Worm (Caenorhabditis elegans): ENCODE measurements around the gene F31D4.2.

F31D4.2 gene

DNA sequence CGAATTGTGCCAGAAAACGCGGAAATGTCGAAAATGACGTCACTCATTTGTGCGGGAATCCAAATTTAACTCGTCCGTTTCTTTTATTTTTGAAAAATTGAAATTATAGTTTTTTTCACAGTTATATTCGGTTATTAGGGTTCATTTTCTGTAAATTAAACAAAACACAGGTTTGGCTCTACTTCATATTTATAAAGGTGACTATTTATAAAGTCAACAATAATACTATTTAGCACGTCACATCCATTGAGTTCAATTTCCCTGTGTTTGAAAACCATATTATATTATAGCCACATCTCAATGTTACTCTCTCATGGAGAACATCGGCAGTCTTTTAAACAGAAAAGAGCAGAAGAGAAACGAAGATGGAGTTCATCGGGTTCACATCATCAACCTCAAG, 17.3 kb upstream of the F31D4.2 start, which contains the start of gene twk-35:
twk-35 (plus strand) TSS at position 301 of the 400 bp plus-strand sequence.
- no peak for TF ChIP-seq nhr-43 (tag; optimal IDR thresholded peaks at IDR 0.05; ENCODE audit: poor library complexity, severe bottlenecking)
- no peak for TF ChIP-seq nhr-77 (tag; optimal IDR thresholded peaks at IDR 0.05)
- TF ChIP-seq snpc-4 (tag; optimal IDR thresholded peaks at IDR 0.05): no peak
- no peak for TF ChIP-seq pqm-1 (tag; optimal IDR thresholded peaks at IDR 0.05)
- TF ChIP-seq fkh-2 (tag; optimal IDR thresholded peaks at IDR 0.05): no peak
- TF ChIP-seq nhr-11 (tag; optimal IDR thresholded peaks at IDR 0.05): no peak
- no peak for TF ChIP-seq mdl-1 (tag; optimal IDR thresholded peaks at IDR 0.05)
- TF ChIP-seq nhr-25 (tag; optimal IDR thresholded peaks at IDR 0.05): no peak
- no peak for TF ChIP-seq nhr-23 (tag; optimal IDR thresholded peaks at IDR 0.05)
- no peak for TF ChIP-seq skn-1 (tag; optimal IDR thresholded peaks at IDR 0.05)
- TF ChIP-seq mml-1 (tag; optimal IDR thresholded peaks at IDR 0.05): no peak
- no peak for TF ChIP-seq elt-3 (tag; optimal IDR thresholded peaks at IDR 0.05)
- no peak for TF ChIP-seq nhr-12 (tag; optimal IDR thresholded peaks at IDR 0.05)
- no peak for TF ChIP-seq fos-1 (tag; optimal IDR thresholded peaks at IDR 0.05)
- TF ChIP-seq lin-15B (tag; optimal IDR thresholded peaks at IDR 0.05): no peak
- no peak for TF ChIP-seq egl-5 (tag; optimal IDR thresholded peaks at IDR 0.05)
- no peak for TF ChIP-seq unc-39 (tag; optimal IDR thresholded peaks at IDR 0.05)
- no peak for TF ChIP-seq fkh-10 (GFP tag; optimal IDR thresholded peaks at IDR 0.05)

DNA sequence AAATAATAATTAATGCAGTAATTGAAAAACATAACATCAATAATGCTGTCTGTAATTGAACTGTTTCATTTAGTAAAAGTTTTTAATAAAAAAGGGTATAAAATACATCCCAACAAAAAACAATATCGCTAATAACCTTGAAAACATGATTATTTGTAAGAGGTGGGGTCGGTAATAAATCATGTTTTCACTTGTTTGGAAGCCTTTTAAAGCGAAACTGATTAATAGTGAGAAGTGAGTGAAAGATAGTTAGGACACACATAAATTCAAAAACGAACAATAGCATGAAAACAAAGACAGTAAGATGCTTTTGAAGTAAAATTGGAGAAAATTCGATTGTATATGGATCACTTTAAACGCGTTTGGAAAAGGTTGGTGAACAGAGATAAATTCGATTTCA, 15.7 kb upstream of the F31D4.2 start, which contains the start of gene try-4:
try-4 (minus strand) TSS at position 74 of the 400 bp plus-strand sequence.
- no peak for TF ChIP-seq elt-1 (tag; optimal IDR thresholded peaks at IDR 0.05)
- no peak for TF ChIP-seq ceh-16 (tag; optimal IDR thresholded peaks at IDR 0.05)
- no peak for TF ChIP-seq elt-2 (tag; optimal IDR thresholded peaks at IDR 0.05)
- TF ChIP-seq nhr-25 (tag; optimal IDR thresholded peaks at IDR 0.05): peak; percentile 55

DNA sequence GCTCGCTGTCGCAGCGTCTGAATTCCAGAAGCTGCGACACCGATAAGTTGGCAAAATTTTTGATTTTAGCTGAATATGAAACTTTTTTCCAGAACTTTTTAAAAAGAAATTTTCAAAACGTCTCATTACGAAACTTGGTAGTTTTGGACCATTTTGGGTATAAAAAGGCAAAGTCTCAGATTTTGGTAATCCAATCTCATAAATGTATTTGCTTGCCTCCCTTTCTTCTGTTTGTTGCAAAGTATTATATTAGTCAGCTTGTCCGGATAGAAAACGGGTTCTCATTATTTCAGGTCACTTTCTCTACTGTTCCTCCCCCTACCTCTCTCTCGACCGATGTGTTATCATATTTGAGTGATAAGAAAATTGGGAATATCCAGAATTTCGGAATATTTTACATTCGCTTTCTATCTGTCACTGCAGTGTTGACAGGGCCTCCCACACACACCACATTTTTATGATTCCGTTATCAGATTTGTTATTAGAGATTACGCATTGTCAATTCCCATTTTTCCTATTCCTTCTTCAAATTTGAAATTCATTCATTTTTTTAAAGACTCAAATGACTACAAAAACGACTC, 8.3 kb upstream of the F31D4.2 start, which contains the start of gene F31D4.5:
F31D4.5 (plus strand) TSS at position 491 of the 581 bp plus-strand sequence.
- no peak for TF ChIP-seq snpc-4 (tag; optimal IDR thresholded peaks at IDR 0.05)
- TF ChIP-seq fos-1 (tag; optimal IDR thresholded peaks at IDR 0.05): no peak
- TF ChIP-seq nhr-77 (tag; optimal IDR thresholded peaks at IDR 0.05): no peak
- peak; percentile 44 for TF ChIP-seq elt-2 (tag; optimal IDR thresholded peaks at IDR 0.05)

DNA sequence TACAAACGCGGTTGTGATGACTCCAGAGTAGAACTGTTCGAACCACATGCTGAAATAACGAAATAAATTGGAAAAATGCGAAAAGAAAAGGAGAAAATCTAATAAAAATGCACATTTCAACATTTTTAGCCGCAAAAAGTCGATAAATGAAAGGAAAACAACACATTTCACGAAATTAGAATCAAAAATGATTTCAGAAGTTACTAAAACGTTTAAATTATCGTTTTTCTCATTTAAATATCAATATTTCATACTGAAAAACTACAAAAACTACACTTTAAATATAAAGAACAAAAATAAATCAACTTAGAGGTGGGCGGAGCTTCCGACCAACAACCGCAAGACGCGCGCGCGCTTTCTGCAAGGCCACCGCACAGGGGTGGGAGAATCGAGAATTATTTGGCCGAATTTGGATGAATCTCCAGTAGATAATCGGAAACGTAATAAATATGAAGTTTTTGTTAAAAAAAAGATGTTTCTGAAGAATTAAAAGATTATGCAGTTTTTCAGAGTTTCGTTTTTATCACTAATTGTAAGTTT, 6.6 kb upstream of the F31D4.2 start, which contains the start of gene ndua-1:
ndua-1 (minus strand) TSS at position 51 of the 540 bp plus-strand sequence.
- TF ChIP-seq lin-39 (tag; optimal IDR thresholded peaks at IDR 0.05) (peak; percentile 13), nfya-1 (tag; optimal IDR thresholded peaks at IDR 0.05; ENCODE audit: insufficient read depth) (peak; percentile 59), skn-1 (tag; optimal IDR thresholded peaks at IDR 0.05) (no peak), hmg-11 (tag; optimal IDR thresholded peaks at IDR 0.05) (peak; percentile 85), snpc-4 (tag; optimal IDR thresholded peaks at IDR 0.05) (peak; percentile 45), nhr-23 (tag; optimal IDR thresholded peaks at IDR 0.05) (peak; percentile 52), elt-1 (tag; optimal IDR thresholded peaks at IDR 0.05) (no peak), nhr-12 (tag; optimal IDR thresholded peaks at IDR 0.05) (no peak), nhr-43 (tag; optimal IDR thresholded peaks at IDR 0.05; ENCODE audit: poor library complexity, severe bottlenecking) (peak; percentile 65)

DNA sequence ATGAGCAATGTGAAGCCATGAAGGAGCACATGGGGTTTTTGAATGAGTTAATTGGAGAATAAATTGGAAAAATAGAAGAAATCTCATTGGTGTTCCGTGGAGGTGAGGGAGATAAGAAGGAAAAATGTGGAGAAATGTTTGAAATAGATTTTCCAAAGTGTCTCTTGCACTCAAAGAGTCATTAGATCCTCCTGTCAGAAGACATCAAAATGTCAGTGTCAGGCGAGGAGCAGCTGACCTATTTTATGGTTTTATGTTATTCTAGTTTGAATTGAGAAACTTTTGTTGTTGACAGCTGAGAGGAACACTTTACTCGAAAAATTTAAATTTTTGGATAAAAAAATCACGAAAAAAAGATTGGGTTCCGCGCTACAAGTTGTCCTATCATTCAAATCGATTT, 5.2 kb upstream of the F31D4.2 start, which contains the start of gene clec-264:
clec-264 (minus strand) TSS at position 122 of the 400 bp plus-strand sequence.
- TF ChIP-seq egl-5 (tag; optimal IDR thresholded peaks at IDR 0.05) (peak; percentile 14), elt-3 (tag; optimal IDR thresholded peaks at IDR 0.05) (no peak)

DNA sequence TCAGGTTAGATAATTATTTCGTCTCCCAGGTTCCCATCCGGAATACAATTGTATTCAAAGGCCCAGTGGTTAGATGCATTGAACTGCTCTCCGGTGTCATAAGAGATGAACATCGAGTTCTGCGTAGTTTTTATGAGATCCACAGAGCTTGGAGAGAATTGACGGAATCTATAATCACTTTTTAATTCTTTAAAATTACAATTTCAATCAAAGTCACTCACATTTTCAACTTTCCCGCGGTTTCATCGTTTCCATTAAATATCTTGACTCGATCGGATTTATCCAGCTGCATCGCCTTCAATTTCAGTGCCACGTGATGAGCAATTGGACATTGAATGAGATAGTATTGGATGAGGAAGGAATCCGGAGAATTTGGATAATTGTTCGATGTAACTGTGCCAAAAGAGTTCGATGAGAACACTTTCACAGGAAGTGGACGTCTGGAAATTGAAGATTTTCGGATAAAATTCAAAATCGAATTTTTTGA, 2.4 kb upstream of the F31D4.2 start:
- peak; percentile 13 for TF ChIP-seq pha-4 (tag; optimal IDR thresholded peaks at IDR 0.05)
- TF ChIP-seq egl-5 (tag; optimal IDR thresholded peaks at IDR 0.05): no peak
- peak; percentile 12 for TF ChIP-seq tbx-2 (tag; optimal IDR thresholded peaks at IDR 0.05)
- peak; percentile 35 for TF ChIP-seq ztf-4 (tag; optimal IDR thresholded peaks at IDR 0.05)
- TF ChIP-seq snpc-4 (tag; optimal IDR thresholded peaks at IDR 0.05): no peak
- no peak for TF ChIP-seq unc-62 (GFP tag; optimal IDR thresholded peaks at IDR 0.05)
- peak; percentile 22 for TF ChIP-seq nhr-43 (tag; optimal IDR thresholded peaks at IDR 0.05; ENCODE audit: poor library complexity, severe bottlenecking)
- TF ChIP-seq ama-1 (optimal IDR thresholded peaks at IDR 0.05): peak; percentile 88
- TF ChIP-seq nhr-11 (tag; optimal IDR thresholded peaks at IDR 0.05): no peak
- TF ChIP-seq R02D3.7 (tag; optimal IDR thresholded peaks at IDR 0.05): no peak

All from whole organism, L3 larva.